Fruit fly (Drosophila melanogaster): ENCODE results near the gene CG17122.
A peak's percentile ranks its signal among the peaks of the same experiment; 100 is the strongest.

DNA sequence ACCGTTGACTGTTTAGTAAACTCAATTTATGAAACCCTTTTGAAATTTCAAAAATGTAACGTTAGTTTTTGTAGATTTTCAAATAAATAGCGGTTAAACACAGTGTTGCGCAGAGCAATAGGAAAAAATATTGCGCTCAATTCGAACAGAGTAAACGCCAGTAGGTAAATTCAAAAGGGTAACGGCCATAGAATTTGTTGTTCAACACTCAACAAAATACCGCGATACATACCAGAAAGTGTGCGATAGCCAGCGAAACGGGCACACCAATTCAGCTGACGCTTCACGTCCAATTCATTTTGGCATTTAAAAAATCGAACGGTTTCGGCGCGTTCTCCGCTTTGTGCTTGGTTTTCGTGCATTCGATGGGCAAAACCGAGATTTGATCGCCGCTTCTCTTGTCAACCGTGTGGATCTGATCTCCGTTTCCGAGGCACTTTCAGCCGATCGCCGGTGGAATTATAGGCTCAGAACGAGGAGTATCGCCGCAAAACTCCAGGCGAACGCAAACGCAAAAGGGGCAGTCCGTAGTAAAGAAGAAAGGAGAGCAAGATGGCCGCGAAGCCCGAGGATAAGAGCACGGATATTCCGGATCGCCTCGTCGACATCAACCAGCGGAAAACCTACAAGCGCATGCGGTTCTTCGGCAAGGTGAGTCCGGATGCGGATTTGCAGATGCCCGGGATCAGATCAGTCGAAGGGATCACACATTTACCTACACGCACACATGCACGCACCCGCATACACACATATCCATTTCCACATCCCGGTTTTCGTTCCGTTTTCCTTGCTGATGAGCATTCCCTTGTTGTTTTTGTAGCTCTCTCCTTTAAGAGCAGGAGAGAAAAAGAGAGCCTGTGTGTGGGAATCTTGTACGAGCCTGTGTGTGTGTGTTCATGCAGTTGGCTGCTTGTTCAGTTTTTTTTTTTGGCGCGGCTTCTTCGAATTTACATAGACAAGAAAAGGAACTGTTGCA lies 34.9 kb upstream of the CG17122 start:
- TF ChIP-seq CG11762 (GFP tag; optimal IDR thresholded peaks at IDR 0.05; ENCODE audit: insufficient read depth) (no peak), CG7368 (GFP tag; optimal IDR thresholded peaks at IDR 0.05) (no peak), Sox102F (GFP tag; optimal IDR thresholded peaks at IDR 0.05) (no peak), net (GFP tag; optimal IDR thresholded peaks at IDR 0.05) (no peak), salr (GFP tag; optimal IDR thresholded peaks at IDR 0.05) (no peak), Ets96B (tag; optimal IDR thresholded peaks at IDR 0.05) (no peak), CG31627 (GFP tag; optimal IDR thresholded peaks at IDR 0.05) (peak; percentile 27)
